Worm (Caenorhabditis elegans) whole organism, mixed stage, embryonic: ENCODE results near the gene W02A2.5.

Experiments
- ceh-39 ChIP-seq: fragments of 150-350 bp; optimal IDR thresholded peaks from 2 replicates; lab custom pipeline; 2014; ENCODE audit warnings: missing biosample characterization, missing genetic modification characterization
- drap-1 ChIP-seq: fragments of 200-800 bp; sonication (Bioruptor generic); optimal IDR thresholded peaks from 3 replicates; lab custom pipeline; 2018; ENCODE audit warnings: mild to moderate bottlenecking, missing genetic modification characterization, missing compliant biosample characterization
- flh-1 ChIP-seq: fragments of 200-800 bp; sonication (Bioruptor generic); optimal IDR thresholded peaks from 2 replicates; lab custom pipeline; 2018; ENCODE audit warnings: mild to moderate bottlenecking, missing genetic modification characterization, moderate library complexity, missing compliant biosample characterization
- hlh-1 ChIP-seq: fragments of 150-350 bp; optimal IDR thresholded peaks from 2 replicates; lab custom pipeline; 2014; ENCODE audit warnings: missing biosample characterization, missing genetic modification reagents, missing genetic modification characterization
- lsy-2 ChIP-seq: fragments of 150-350 bp; optimal IDR thresholded peaks from 2 replicates; lab custom pipeline; 2014; ENCODE audit warnings: missing biosample characterization, missing genetic modification characterization
- mep-1 ChIP-seq: fragments of 150-350 bp; optimal IDR thresholded peaks from 2 replicates; lab custom pipeline; 2017; ENCODE audit warnings: missing biosample characterization, missing genetic modification reagents, missing genetic modification characterization, inconsistent platforms
- nhr-12 ChIP-seq: fragments of 150-350 bp; optimal IDR thresholded peaks from 2 replicates; lab custom pipeline; 2014; ENCODE audit warnings: missing biosample characterization, missing genetic modification characterization
- nhr-237 ChIP-seq: fragments of 150-350 bp; optimal IDR thresholded peaks from 2 replicates; lab custom pipeline; 2014; ENCODE audit warnings: missing biosample characterization, missing genetic modification characterization
- pha-4 ChIP-seq: fragments of 150-350 bp; optimal IDR thresholded peaks from 2 replicates; lab custom pipeline; 2018; ENCODE audit warnings: missing biosample characterization, missing genetic modification reagents, missing genetic modification characterization
- unc-39 ChIP-seq: fragments of 150-350 bp; optimal IDR thresholded peaks from 2 replicates; lab custom pipeline; 2014; ENCODE audit warnings: missing biosample characterization, missing genetic modification characterization

DNA sequence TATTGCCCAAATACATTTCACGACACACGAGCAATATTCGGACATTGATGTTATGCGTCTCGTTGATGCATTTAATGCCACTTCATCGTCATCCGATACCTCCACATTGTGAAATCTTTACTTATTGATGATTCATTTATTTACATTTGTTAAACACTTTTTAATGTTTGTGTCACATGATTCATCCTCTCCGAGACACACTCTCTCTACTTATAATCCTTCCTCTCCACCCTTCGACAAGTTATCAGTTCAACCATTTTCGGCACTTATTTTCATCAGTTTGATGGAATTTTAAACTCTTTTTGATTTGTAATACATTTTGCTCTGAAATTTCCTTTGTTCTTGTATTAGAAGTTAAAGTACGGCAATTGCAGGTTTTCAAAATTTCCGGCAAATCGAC is 3.4 kb downstream of the W02A2.5 start:
- TF ChIP-seq pha-4 (tag; lab: Kevin White, UChicago): no peak
- no peak for TF ChIP-seq unc-39 (tag; lab: Kevin White, UChicago)
- TF ChIP-seq mep-1 (tag; lab: Kevin White, UChicago): no peak
- no peak for TF ChIP-seq flh-1 (GFP tag; lab: Kevin White, UChicago)
- no peak for TF ChIP-seq lsy-2
- no peak for TF ChIP-seq drap-1 (GFP tag; lab: Kevin White, UChicago)
- no peak for TF ChIP-seq nhr-237 (tag; lab: Kevin White, UChicago)
- no peak for TF ChIP-seq hlh-1 (tag; lab: Kevin White, UChicago)
- no peak for TF ChIP-seq nhr-12 (tag; lab: Kevin White, UChicago)
- TF ChIP-seq ceh-39 (tag; lab: Kevin White, UChicago): no peak
